Worm (Caenorhabditis elegans): ENCODE data around the gene str-171.

ce11 chrV:15119517-15119916, 12.8 kb downstream of the str-171 start, which contains the start of gene flor-1:
- no peak for TF ChIP-seq ama-1 (optimal IDR thresholded peaks at IDR 0.05)
- TF ChIP-seq F49E8.2 (tag; optimal IDR thresholded peaks at IDR 0.05; ENCODE audit: borderline replicate concordance): no peak
- TF ChIP-seq nhr-10 (tag; optimal IDR thresholded peaks at IDR 0.05): no peak
- TF ChIP-seq zfp-2 (tag; optimal IDR thresholded peaks at IDR 0.05): no peak
- TF ChIP-seq zag-1 (tag; optimal IDR thresholded peaks at IDR 0.05): no peak
- no peak for TF ChIP-seq lin-39 (tag; optimal IDR thresholded peaks at IDR 0.05)
- no peak for TF ChIP-seq tag-97 (GFP tag; IDR thresholded peaks at IDR 0.05)
- no peak for TF ChIP-seq hlh-30 (tag; optimal IDR thresholded peaks at IDR 0.05; ENCODE audit: insufficient read depth)
- no peak for TF ChIP-seq mdl-1 (tag; optimal IDR thresholded peaks at IDR 0.05)

Data from whole organism, L4 larva.